Worm (Caenorhabditis elegans) whole organism, late embryonic: ENCODE measurements around the gene Y62E10A.19.

Source experiments
- C38D4.7 ChIP-seq: fragments of 200-800 bp; sonication (Bioruptor generic); optimal IDR thresholded peaks from 2 replicates; lab custom pipeline; 2018; ENCODE audit warnings: mild to moderate bottlenecking, missing genetic modification characterization, moderate library complexity, missing compliant biosample characterization
- K09A11.1 ChIP-seq: sonication (generic microtip); optimal IDR thresholded peaks from 2 replicates; lab custom pipeline; 2017; ENCODE audit warnings: antibody characterized with exemption, mild to moderate bottlenecking, missing genetic modification characterization, missing compliant biosample characterization; ENCODE audit not compliant: insufficient read depth
- Y22D7AL.16 ChIP-seq: sonication (generic microtip); optimal IDR thresholded peaks from 2 replicates; lab custom pipeline; 2016; ENCODE audit warnings: missing genetic modification characterization, missing compliant biosample characterization
- ama-1 ChIP-seq: fragments of 150-350 bp; optimal IDR thresholded peaks from 2 replicates; lab custom pipeline; 2014
- ceh-18 ChIP-seq: sonication (generic microtip); optimal IDR thresholded peaks from 2 replicates; lab custom pipeline; 2016; ENCODE audit warnings: missing genetic modification characterization, missing compliant biosample characterization
- ceh-22 ChIP-seq: sonication (generic microtip); optimal IDR thresholded peaks from 2 replicates; lab custom pipeline; 2017; ENCODE audit warnings: missing biosample characterization, missing genetic modification characterization
- ceh-30 ChIP-seq: fragments of 150-350 bp; optimal IDR thresholded peaks from 2 replicates; lab custom pipeline; 2014; ENCODE audit warnings: missing biosample characterization, missing genetic modification characterization
- ceh-31 ChIP-seq: sonication (generic microtip); optimal IDR thresholded peaks from 2 replicates; lab custom pipeline; 2016; ENCODE audit warnings: missing genetic modification characterization, missing compliant biosample characterization
- ceh-34 ChIP-seq: sonication (generic microtip); optimal IDR thresholded peaks from 2 replicates; lab custom pipeline; 2016; ENCODE audit warnings: mild to moderate bottlenecking, missing genetic modification characterization, missing compliant biosample characterization
- ceh-45 ChIP-seq: fragments of 200-800 bp; sonication (Bioruptor generic); IDR thresholded peaks from 2 replicates; pipeline ENCODE4 v1.3.6; 2022; ENCODE audit warnings: missing genetic modification reagents, missing genetic modification characterization, missing compliant biosample characterization
- ceh-9 ChIP-seq: sonication (generic microtip); optimal IDR thresholded peaks from 2 replicates; lab custom pipeline; 2016; ENCODE audit warnings: mild to moderate bottlenecking, missing genetic modification characterization, inconsistent platforms, missing compliant biosample characterization
- dve-1 ChIP-seq: sonication (generic microtip); optimal IDR thresholded peaks from 2 replicates; lab custom pipeline; 2017; ENCODE audit warnings: antibody characterized with exemption, mild to moderate bottlenecking, missing genetic modification characterization, missing compliant biosample characterization
- elt-2 ChIP-seq: sonication (generic microtip); optimal IDR thresholded peaks from 2 replicates; lab custom pipeline; 2016; ENCODE audit warnings: missing genetic modification reagents, missing genetic modification characterization, missing compliant biosample characterization
- elt-4 ChIP-seq: sonication (generic microtip); optimal IDR thresholded peaks from 2 replicates; lab custom pipeline; 2016; ENCODE audit warnings: missing genetic modification characterization, missing compliant biosample characterization
- ets-4 ChIP-seq: sonication (generic microtip); optimal IDR thresholded peaks from 2 replicates; lab custom pipeline; 2016; ENCODE audit warnings: missing genetic modification characterization, missing compliant biosample characterization
- eyg-1 ChIP-seq: sonication (generic microtip); optimal IDR thresholded peaks from 2 replicates; lab custom pipeline; 2016; ENCODE audit warnings: missing genotype, missing genetic modification characterization, missing compliant biosample characterization
- fax-1 ChIP-seq: sonication (generic microtip); optimal IDR thresholded peaks from 2 replicates; lab custom pipeline; 2016; ENCODE audit warnings: missing genotype, missing genetic modification characterization, missing compliant biosample characterization
- fkh-6 ChIP-seq: sonication (generic microtip); optimal IDR thresholded peaks from 2 replicates; lab custom pipeline; 2016; ENCODE audit warnings: missing genetic modification characterization, missing compliant biosample characterization
- gmeb-2 ChIP-seq: sonication (generic microtip); optimal IDR thresholded peaks from 2 replicates; lab custom pipeline; 2016; ENCODE audit warnings: missing genetic modification characterization, inconsistent platforms, missing compliant biosample characterization
- hlh-30 ChIP-seq: sonication (generic microtip); optimal IDR thresholded peaks from 2 replicates; lab custom pipeline; 2017; ENCODE audit warnings: antibody characterized with exemption, missing genetic modification characterization, missing compliant biosample characterization; ENCODE audit not compliant: insufficient read depth
- lin-11 ChIP-seq: fragments of 200-800 bp; sonication (Bioruptor generic); optimal IDR thresholded peaks from 2 replicates; lab custom pipeline; 2018; ENCODE audit warnings: mild to moderate bottlenecking, missing genetic modification characterization, missing compliant biosample characterization
- mec-3 ChIP-seq: sonication (generic microtip); optimal IDR thresholded peaks from 2 replicates; lab custom pipeline; 2016; ENCODE audit warnings: borderline replicate concordance, missing genetic modification characterization, missing compliant biosample characterization
- nfya-1 ChIP-seq: sonication (generic microtip); optimal IDR thresholded peaks from 2 replicates; lab custom pipeline; 2017; ENCODE audit warnings: missing genetic modification characterization, mild to moderate bottlenecking, missing compliant biosample characterization, antibody characterized with exemption, moderate library complexity
- nhr-11 ChIP-seq: fragments of 150-350 bp; optimal IDR thresholded peaks from 2 replicates; lab custom pipeline; 2014; ENCODE audit warnings: missing biosample characterization, missing genetic modification characterization
- npax-4 ChIP-seq: sonication (generic microtip); optimal IDR thresholded peaks from 2 replicates; lab custom pipeline; 2016; ENCODE audit warnings: missing genetic modification characterization, missing compliant biosample characterization
- pax-1 ChIP-seq: fragments of 150-350 bp; optimal IDR thresholded peaks from 2 replicates; lab custom pipeline; 2014; ENCODE audit warnings: missing biosample characterization, missing genetic modification characterization
- pha-2 ChIP-seq: sonication (generic microtip); optimal IDR thresholded peaks from 2 replicates; lab custom pipeline; 2017; ENCODE audit warnings: mild to moderate bottlenecking, missing genetic modification characterization, missing compliant biosample characterization
- pha-4 ChIP-seq: fragments of 150-350 bp; optimal IDR thresholded peaks from 2 replicates; lab custom pipeline; 2018; ENCODE audit warnings: missing biosample characterization, missing genetic modification reagents, missing genetic modification characterization
- pqm-1 ChIP-seq: sonication (generic microtip); optimal IDR thresholded peaks from 2 replicates; lab custom pipeline; 2016; ENCODE audit warnings: missing genetic modification characterization, missing compliant biosample characterization
- pros-1 ChIP-seq: fragments of 150-350 bp; optimal IDR thresholded peaks from 2 replicates; lab custom pipeline; 2014; ENCODE audit warnings: missing biosample characterization, missing genetic modification reagents, missing genetic modification characterization
- ref-2 ChIP-seq: sonication (generic microtip); optimal IDR thresholded peaks from 2 replicates; lab custom pipeline; 2016; ENCODE audit warnings: missing genetic modification characterization, missing compliant biosample characterization
- rnt-1 ChIP-seq: sonication (generic microtip); optimal IDR thresholded peaks from 2 replicates; lab custom pipeline; 2016; ENCODE audit warnings: missing genetic modification characterization, missing compliant biosample characterization
- sdc-2 ChIP-seq: sonication (generic microtip); optimal IDR thresholded peaks from 2 replicates; lab custom pipeline; 2016; ENCODE audit warnings: missing genotype, missing genetic modification characterization, missing compliant biosample characterization
- sox-4 ChIP-seq: sonication (generic microtip); optimal IDR thresholded peaks from 2 replicates; lab custom pipeline; 2017; ENCODE audit warnings: mild to moderate bottlenecking, missing genetic modification characterization, inconsistent platforms, missing compliant biosample characterization
- syd-9 ChIP-seq: sonication (generic microtip); optimal IDR thresholded peaks from 2 replicates; lab custom pipeline; 2016; ENCODE audit warnings: mild to moderate bottlenecking, missing genetic modification characterization, moderate library complexity, missing compliant biosample characterization
- tbx-2 ChIP-seq: sonication (generic microtip); optimal IDR thresholded peaks from 2 replicates; lab custom pipeline; 2016; ENCODE audit warnings: missing genetic modification characterization, missing compliant biosample characterization
- ttx-3 ChIP-seq: sonication (generic microtip); optimal IDR thresholded peaks from 2 replicates; lab custom pipeline; 2016; ENCODE audit warnings: missing genetic modification reagents, missing genetic modification characterization, missing compliant biosample characterization
- unc-42 ChIP-seq: sonication (generic microtip); optimal IDR thresholded peaks from 2 replicates; lab custom pipeline; 2016; ENCODE audit warnings: missing genotype, missing genetic modification characterization, missing compliant biosample characterization
- unc-55 ChIP-seq: sonication (generic microtip); optimal IDR thresholded peaks from 2 replicates; lab custom pipeline; 2017; ENCODE audit warnings: missing biosample characterization, missing genetic modification reagents, missing genetic modification characterization
- unc-86 ChIP-seq: sonication (generic microtip); optimal IDR thresholded peaks from 2 replicates; lab custom pipeline; 2016; ENCODE audit warnings: missing genetic modification characterization, missing compliant biosample characterization
- ztf-16 ChIP-seq: sonication (generic microtip); optimal IDR thresholded peaks from 2 replicates; lab custom pipeline; 2017; ENCODE audit warnings: missing genetic modification characterization, missing compliant biosample characterization

Gene Y62E10A.19

ce11 chrIV:13396375-13396774 lies 11.7 kb downstream of the Y62E10A.19 start:
- TF ChIP-seq elt-2 (tag; lab: Kevin White, UChicago) (peak; percentile 78), nhr-11 (tag; lab: Kevin White, UChicago) (no peak)

DNA sequence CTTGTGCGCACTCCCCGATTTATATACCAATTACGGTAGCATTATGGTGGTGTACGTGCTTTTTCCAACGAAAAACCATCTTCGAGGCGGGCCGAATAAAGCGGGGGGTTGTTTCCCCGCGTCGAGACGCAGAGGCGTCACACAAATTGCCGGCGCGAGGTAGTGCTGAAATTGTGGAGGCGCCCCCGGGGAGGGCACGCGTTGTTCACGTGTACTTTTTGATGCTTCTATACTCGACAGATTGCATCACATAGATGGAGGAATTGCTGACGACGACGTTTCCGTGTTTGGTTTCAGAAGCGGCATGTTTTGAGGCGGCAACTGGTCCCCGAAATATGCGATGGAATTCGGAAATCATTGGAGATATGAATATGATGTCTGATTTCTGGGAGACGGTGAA lies 12.9 kb downstream of the Y62E10A.19 start:
- TF ChIP-seq ceh-31 (tag; lab: Kevin White, UChicago) (peak; percentile 54), elt-4 (tag; lab: Kevin White, UChicago) (no peak), eyg-1 (tag; lab: Kevin White, UChicago) (no peak), dve-1 (peak; percentile 48), rnt-1 (tag; lab: Kevin White, UChicago) (peak; percentile 16), unc-55 (GFP tag; lab: Kevin White, UChicago) (peak; percentile 58), nfya-1 (tag; lab: Kevin White, UChicago) (peak; percentile 45), ceh-18 (tag; lab: Kevin White, UChicago) (peak; percentile 82), ztf-16 (tag; lab: Kevin White, UChicago) (peak; percentile 5), Y22D7AL.16 (no peak), ceh-9 (tag; lab: Kevin White, UChicago) (peak; percentile 30), pros-1 (tag; lab: Kevin White, UChicago) (peak; percentile 6), fax-1 (peak; percentile 17), unc-42 (tag; lab: Kevin White, UChicago) (peak; percentile 67), ref-2 (tag; lab: Kevin White, UChicago) (peak; percentile 2), pqm-1 (tag; lab: Kevin White, UChicago) (peak; percentile 63), npax-4 (tag; lab: Kevin White, UChicago) (no peak), hlh-30 (peak; percentile 37)

DNA sequence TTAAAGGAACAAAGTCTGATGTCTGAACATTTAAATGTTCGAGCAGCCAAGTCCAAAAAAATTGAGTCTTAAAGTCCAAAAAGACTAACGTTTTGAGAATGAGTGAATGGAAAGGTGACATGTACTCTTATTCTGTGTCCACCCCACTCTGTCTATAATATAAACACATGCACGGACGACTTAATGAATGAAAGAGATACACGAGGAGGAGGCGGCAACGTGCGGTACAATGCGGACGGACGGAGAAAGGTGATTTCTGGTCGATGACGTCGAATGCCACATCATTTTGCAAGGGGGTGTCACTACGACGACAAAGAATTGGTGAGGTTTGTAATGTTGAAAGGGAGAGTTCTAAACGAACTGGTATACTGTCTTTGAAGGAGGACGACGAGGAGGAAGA lies 13.4 kb downstream of the Y62E10A.19 start:
- peak; percentile 17 for TF ChIP-seq unc-55 (GFP tag; lab: Kevin White, UChicago)
- no peak for TF ChIP-seq ceh-30 (tag; lab: Kevin White, UChicago)

DNA sequence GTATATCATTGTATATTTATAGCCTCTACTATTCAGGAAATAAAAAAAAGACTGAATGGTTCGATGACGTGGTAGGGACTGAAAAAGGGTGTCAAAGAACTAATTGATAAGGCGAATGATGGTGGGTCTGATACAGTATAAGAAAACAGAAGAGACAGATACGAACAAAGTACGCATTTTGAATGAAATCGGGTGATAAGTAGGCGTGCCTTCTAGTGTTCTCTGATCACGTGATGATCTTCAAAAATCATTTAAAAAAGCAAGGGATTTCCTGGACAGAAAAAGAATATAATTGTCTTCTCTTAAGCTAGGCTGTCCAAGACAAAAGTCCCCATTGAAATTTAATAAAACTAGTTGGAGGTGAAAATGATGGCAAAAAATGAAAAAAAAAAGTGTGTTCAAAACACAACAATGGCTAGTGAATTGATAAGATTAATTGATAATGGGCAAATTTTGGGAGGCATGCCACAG lies 14.8 kb downstream of the Y62E10A.19 start:
- peak; percentile 3 for TF ChIP-seq hlh-30
- no peak for TF ChIP-seq ceh-34 (tag; lab: Kevin White, UChicago)
- TF ChIP-seq tbx-2 (tag; lab: Kevin White, UChicago), result no peak
- no peak for TF ChIP-seq unc-86 (tag; lab: Kevin White, UChicago)
- peak; percentile 22 for TF ChIP-seq dve-1
- no peak for TF ChIP-seq K09A11.1
- TF ChIP-seq ceh-9 (tag; lab: Kevin White, UChicago), result no peak
- TF ChIP-seq syd-9 (tag; lab: Kevin White, UChicago), result no peak
- TF ChIP-seq Y22D7AL.16, result no peak
- peak; percentile 58 for TF ChIP-seq elt-2 (tag; lab: Kevin White, UChicago)
- TF ChIP-seq gmeb-2, result no peak

ce11 chrIV:13392230-13392629 lies 15.9 kb downstream of the Y62E10A.19 start:
- TF ChIP-seq ets-4 (tag; lab: Kevin White, UChicago) (no peak), mec-3 (tag; lab: Kevin White, UChicago) (no peak)

DNA sequence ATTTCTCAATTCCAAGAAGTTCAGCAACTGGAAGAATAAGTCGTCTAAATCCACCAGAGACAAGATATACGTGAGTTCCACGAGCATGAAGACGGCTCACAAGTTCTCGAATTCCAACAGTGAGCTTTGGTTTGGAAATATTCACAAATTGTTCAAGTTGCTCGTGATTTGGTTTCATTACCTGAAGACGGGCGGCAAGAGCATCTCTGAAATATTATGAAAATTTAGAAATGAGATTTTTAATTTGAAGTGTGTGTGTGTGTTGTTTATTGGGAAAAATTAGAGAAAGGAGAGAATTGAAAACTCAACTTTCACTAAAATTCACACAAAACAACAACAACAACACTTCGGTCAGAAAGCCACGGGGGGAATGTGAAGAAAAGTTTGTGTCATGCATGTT lies 17.3 kb downstream of the Y62E10A.19 start:
- no peak for TF ChIP-seq pha-4
- TF ChIP-seq ama-1, result no peak

DNA sequence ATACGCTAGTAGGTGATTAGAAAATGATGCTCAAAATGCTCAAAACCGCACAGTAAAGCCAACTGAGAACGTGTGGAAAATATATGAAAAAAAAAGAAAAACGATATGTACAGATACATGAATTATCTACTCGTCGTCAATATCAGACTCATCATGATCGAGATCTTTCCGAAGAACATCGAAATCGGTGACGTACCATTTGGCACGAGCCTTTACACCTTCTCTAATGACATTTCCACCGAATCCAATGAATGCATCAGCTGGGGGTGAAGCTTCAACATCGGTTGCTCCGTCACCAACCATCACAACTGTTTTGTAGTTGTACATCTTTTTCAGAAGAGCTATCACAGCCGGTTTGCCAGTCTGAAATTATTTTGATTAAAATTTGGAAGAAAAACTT lies 18.9 kb downstream of the Y62E10A.19 start:
- TF ChIP-seq C38D4.7 (no peak), pros-1 (tag; lab: Kevin White, UChicago) (no peak), pha-2 (tag; lab: Kevin White, UChicago) (no peak), ref-2 (tag; lab: Kevin White, UChicago) (no peak), pax-1 (tag; lab: Kevin White, UChicago) (no peak), pqm-1 (tag; lab: Kevin White, UChicago) (no peak), ceh-22 (tag; lab: Kevin White, UChicago) (no peak), rnt-1 (tag; lab: Kevin White, UChicago) (no peak), ceh-45 (GFP tag; lab: Robert Waterston, UW) (no peak), ttx-3 (tag; lab: Kevin White, UChicago) (no peak), unc-42 (tag; lab: Kevin White, UChicago) (no peak), lin-11 (tag; lab: Kevin White, UChicago) (no peak), eyg-1 (tag; lab: Kevin White, UChicago) (no peak), sdc-2 (tag; lab: Kevin White, UChicago) (no peak), fkh-6 (no peak), sox-4 (no peak), ceh-34 (tag; lab: Kevin White, UChicago) (no peak), ztf-16 (tag; lab: Kevin White, UChicago) (no peak)
